Fruit fly (Drosophila melanogaster): ENCODE measurements around the gene Myo61F.

Myo61F gene

DNA sequence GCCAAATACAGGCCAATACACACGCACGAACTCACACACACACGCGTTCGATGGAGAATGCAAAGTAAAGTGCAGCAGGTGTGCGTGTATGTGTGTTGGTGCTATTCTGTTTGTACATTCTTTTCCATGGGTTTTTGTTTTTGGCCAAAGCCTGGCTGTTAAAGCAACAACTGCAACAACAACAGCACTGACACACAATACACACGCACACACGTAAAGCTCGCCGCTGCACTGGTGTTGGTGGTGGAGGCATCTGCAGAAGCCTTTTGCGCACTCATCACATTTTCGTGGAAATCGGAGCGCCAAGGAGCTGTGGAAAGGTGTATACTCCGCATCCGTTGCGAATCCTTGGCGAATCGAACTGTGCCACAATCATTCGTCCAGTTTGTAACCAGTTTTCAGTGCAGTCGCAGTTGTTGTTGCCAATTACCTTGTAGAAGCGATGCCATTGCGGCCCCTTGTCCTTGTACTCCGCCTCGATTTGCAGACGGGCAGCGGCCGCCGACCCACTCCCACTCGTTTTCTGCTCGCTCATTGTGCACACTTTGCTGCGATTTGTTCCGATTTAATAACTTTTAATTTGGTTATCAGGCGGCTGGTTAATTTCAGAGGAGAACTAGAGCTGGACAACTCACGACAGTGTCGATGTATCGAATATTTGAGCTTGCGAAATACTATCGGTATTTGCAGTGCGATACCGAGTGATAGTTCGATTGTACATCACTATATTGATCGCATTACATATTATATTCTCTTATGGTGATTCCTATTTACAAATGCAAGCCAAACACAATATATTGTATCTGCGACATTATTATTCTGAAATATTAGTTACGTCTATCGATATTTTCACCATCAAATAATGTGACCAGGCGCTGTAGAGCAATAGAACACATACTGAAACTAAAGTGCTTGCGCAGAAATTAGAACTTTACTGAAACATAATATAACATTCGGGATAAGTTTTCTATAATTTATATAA, 32.0 kb downstream of the Myo61F start (continued):
- TF ChIP-seq stwl (tag; optimal IDR thresholded peaks at IDR 0.05) (peak; percentile 77), ash1 (GFP tag; optimal IDR thresholded peaks at IDR 0.05) (no peak), tx (GFP tag; optimal IDR thresholded peaks at IDR 0.05) (peak; percentile 34), Jarid2 (GFP tag; optimal IDR thresholded peaks at IDR 0.05) (no peak), CG16779 (GFP tag; IDR thresholded peaks at IDR 0.05) (no peak), bsh (GFP tag; optimal IDR thresholded peaks at IDR 0.05) (peak in 1 of 2 experiments; percentile 21), CG11456 (GFP tag; IDR thresholded peaks at IDR 0.05) (peak; percentile 66; the same call in 1 of the 3 replicates), fd96Cb (tag; optimal IDR thresholded peaks at IDR 0.05) (peak; percentile 13), chinmo (GFP tag; IDR thresholded peaks at IDR 0.05; ENCODE audit: partially characterized antibody) (peak; percentile 96), Antp (GFP tag; optimal IDR thresholded peaks at IDR 0.05) (peak; percentile 31), MESR4 (GFP tag; optimal IDR thresholded peaks at IDR 0.05) (peak; percentile 77), CG4730 (GFP tag; IDR thresholded peaks at IDR 0.05) (no peak), Opbp (GFP tag; IDR thresholded peaks at IDR 0.05; ENCODE audit: partially characterized antibody) (peak; percentile 98), lola (GFP tag; optimal IDR thresholded peaks at IDR 0.05) (peak in 2 of 3 experiments; percentile 2 to 4), MBD-R2 (GFP tag; IDR thresholded peaks at IDR 0.05) (peak; percentile 51), Nf-YC (tag; optimal IDR thresholded peaks at IDR 0.05) (peak; percentile 41), CG2116 (GFP tag; optimal IDR thresholded peaks at IDR 0.05) (peak; percentile 75), CG12744 (GFP tag; optimal IDR thresholded peaks at IDR 0.05) (no peak), Sin3A (optimal IDR thresholded peaks at IDR 0.05) (peak; percentile 36), Camta (GFP tag; optimal IDR thresholded peaks at IDR 0.05) (peak; percentile 38), CG17359 (tag; optimal IDR thresholded peaks at IDR 0.05) (peak; percentile 19), usp (GFP tag; optimal IDR thresholded peaks at IDR 0.05) (no peak), ara (GFP tag; IDR thresholded peaks at IDR 0.05) (no peak), Dad (GFP tag; optimal IDR thresholded peaks at IDR 0.05) (no peak), CG6654 (GFP tag; optimal IDR thresholded peaks at IDR 0.05) (no peak), tgo (GFP tag; IDR thresholded peaks at IDR 0.05) (no peak; the same call in 2 of the 3 replicates), sim (GFP tag; IDR thresholded peaks at IDR 0.05) (no peak), repo (GFP tag; optimal IDR thresholded peaks at IDR 0.05) (no peak), sqz (GFP tag; optimal IDR thresholded peaks at IDR 0.05) (no peak), Rx (GFP tag; IDR thresholded peaks at IDR 0.05) (no peak), Nf-YB (GFP tag; optimal IDR thresholded peaks at IDR 0.05) (peak; percentile 11), disco-r (GFP tag; optimal IDR thresholded peaks at IDR 0.05) (no peak), Hmx (GFP tag; optimal IDR thresholded peaks at IDR 0.05) (peak; percentile 12), tna (GFP tag; IDR thresholded peaks at IDR 0.05; ENCODE audit: partially characterized antibody) (peak; percentile 94), Ets97D (GFP tag; optimal IDR thresholded peaks at IDR 0.05) (peak; percentile 42), CG30403 (GFP tag; optimal IDR thresholded peaks at IDR 0.05) (peak; percentile 52), shn (GFP tag; optimal IDR thresholded peaks at IDR 0.05) (peak; percentile 44), CG6765 (GFP tag; optimal IDR thresholded peaks at IDR 0.05) (no peak), CoRest (tag; optimal IDR thresholded peaks at IDR 0.05) (peak; percentile 69), Mrtf (GFP tag; IDR thresholded peaks at IDR 0.05) (no peak), Ssrp (tag; optimal IDR thresholded peaks at IDR 0.05) (peak; percentile 6), pho (GFP tag; optimal IDR thresholded peaks at IDR 0.05) (peak; percentile 50), Lim3 (GFP tag; IDR thresholded peaks at IDR 0.05) (no peak), Vsx1 (GFP tag; optimal IDR thresholded peaks at IDR 0.05) (no peak), Lhr (GFP tag; optimal IDR thresholded peaks at IDR 0.05) (peak; percentile 49), dmrt99B (tag; optimal IDR thresholded peaks at IDR 0.05) (peak; percentile 35), CG30431 (GFP tag; optimal IDR thresholded peaks at IDR 0.05) (no peak), CG2678 (tag; optimal IDR thresholded peaks at IDR 0.05) (peak; percentile 53)

Data from whole organism, embryonic.